Worm (Caenorhabditis elegans) whole organism, mixed stage, embryonic: Measurements from ENCODE around the gene srx-130.
A peak's percentile ranks its signal among the peaks of the same experiment; 100 is the strongest.

ENCODE experiments used
- M03D4.4 ChIP-seq: sonication (generic microtip); optimal IDR thresholded peaks from 2 replicates; lab custom pipeline; 2017; ENCODE audit warnings: mild to moderate bottlenecking, missing genetic modification characterization, missing compliant biosample characterization
- bed-3 ChIP-seq: fragments of 200-800 bp; sonication (Bioruptor generic); optimal IDR thresholded peaks from 3 replicates; lab custom pipeline; 2018; ENCODE audit warnings: mild to moderate bottlenecking, missing genetic modification characterization, moderate library complexity, missing compliant biosample characterization
- blmp-1 ChIP-seq: fragments of 150-350 bp; optimal IDR thresholded peaks from 2 replicates; lab custom pipeline; 2014; ENCODE audit warnings: missing biosample characterization, missing genetic modification characterization
- ceh-43 ChIP-seq: fragments of 200-800 bp; sonication (Bioruptor generic); optimal IDR thresholded peaks from 2 replicates; lab custom pipeline; 2018; ENCODE audit warnings: mild to moderate bottlenecking, missing genetic modification characterization, moderate library complexity, missing compliant biosample characterization
- ceh-83 ChIP-seq: fragments of 200-800 bp; sonication (Bioruptor generic); optimal IDR thresholded peaks from 2 replicates; lab custom pipeline; 2018; ENCODE audit warnings: mild to moderate bottlenecking, missing genetic modification characterization, missing compliant biosample characterization
- ces-1 ChIP-seq: fragments of 150-350 bp; optimal IDR thresholded peaks from 2 replicates; lab custom pipeline; 2014; ENCODE audit warnings: missing biosample characterization, missing genetic modification reagents, missing genetic modification characterization
- cnd-1 ChIP-seq: fragments of 200-800 bp; sonication (Bioruptor generic); optimal IDR thresholded peaks from 2 replicates; lab custom pipeline; 2018; ENCODE audit warnings: mild to moderate bottlenecking, missing genetic modification characterization, missing compliant biosample characterization
- drap-1 ChIP-seq: fragments of 200-800 bp; sonication (Bioruptor generic); optimal IDR thresholded peaks from 3 replicates; lab custom pipeline; 2018; ENCODE audit warnings: mild to moderate bottlenecking, missing genetic modification characterization, missing compliant biosample characterization
- elt-1 ChIP-seq: sonication (generic microtip); optimal IDR thresholded peaks from 2 replicates; lab custom pipeline; 2017; ENCODE audit warnings: missing genetic modification characterization, mild to moderate bottlenecking, missing compliant biosample characterization, antibody characterized with exemption, moderate library complexity, borderline replicate concordance; ENCODE audit not compliant: insufficient read depth
- elt-3 ChIP-seq: fragments of 150-350 bp; optimal IDR thresholded peaks from 2 replicates; lab custom pipeline; 2014; ENCODE audit warnings: missing biosample characterization, missing genetic modification characterization
- flh-1 ChIP-seq: fragments of 200-800 bp; sonication (Bioruptor generic); optimal IDR thresholded peaks from 2 replicates; lab custom pipeline; 2018; ENCODE audit warnings: mild to moderate bottlenecking, missing genetic modification characterization, moderate library complexity, missing compliant biosample characterization
- ham-2 ChIP-seq: fragments of 200-800 bp; sonication (Bioruptor generic); optimal IDR thresholded peaks from 2 replicates; lab custom pipeline; 2018; ENCODE audit warnings: mild to moderate bottlenecking, missing genetic modification characterization, missing compliant biosample characterization
- hlh-1 ChIP-seq: fragments of 150-350 bp; optimal IDR thresholded peaks from 2 replicates; lab custom pipeline; 2014; ENCODE audit warnings: missing biosample characterization, missing genetic modification reagents, missing genetic modification characterization
- lin-13 ChIP-seq: fragments of 150-350 bp; optimal IDR thresholded peaks from 2 replicates; lab custom pipeline; 2014; ENCODE audit warnings: missing biosample characterization, missing genetic modification characterization
- lin-32 ChIP-seq: fragments of 200-800 bp; sonication (Bioruptor generic); optimal IDR thresholded peaks from 2 replicates; lab custom pipeline; 2018; ENCODE audit warnings: mild to moderate bottlenecking, missing genetic modification characterization, missing compliant biosample characterization
- lsy-2 ChIP-seq: fragments of 150-350 bp; optimal IDR thresholded peaks from 2 replicates; lab custom pipeline; 2014; ENCODE audit warnings: missing biosample characterization, missing genetic modification characterization
- mab-5 ChIP-seq: fragments of 150-350 bp; optimal IDR thresholded peaks from 2 replicates; lab custom pipeline; 2014; ENCODE audit warnings: missing biosample characterization, missing genetic modification characterization
- mep-1 ChIP-seq: fragments of 150-350 bp; optimal IDR thresholded peaks from 2 replicates; lab custom pipeline; 2017; ENCODE audit warnings: missing biosample characterization, missing genetic modification reagents, missing genetic modification characterization, inconsistent platforms
- mls-2 ChIP-seq: sonication (generic microtip); optimal IDR thresholded peaks from 2 replicates; lab custom pipeline; 2016; ENCODE audit warnings: mild to moderate bottlenecking, missing genetic modification characterization, moderate library complexity, missing compliant biosample characterization
- nhr-12 ChIP-seq: fragments of 150-350 bp; optimal IDR thresholded peaks from 2 replicates; lab custom pipeline; 2014; ENCODE audit warnings: missing biosample characterization, missing genetic modification characterization
- nhr-2 ChIP-seq: fragments of 150-350 bp; optimal IDR thresholded peaks from 2 replicates; lab custom pipeline; 2014; ENCODE audit warnings: missing biosample characterization, missing genetic modification characterization
- nhr-237 ChIP-seq: fragments of 150-350 bp; optimal IDR thresholded peaks from 2 replicates; lab custom pipeline; 2014; ENCODE audit warnings: missing biosample characterization, missing genetic modification characterization
- nhr-28 ChIP-seq: fragments of 150-350 bp; optimal IDR thresholded peaks from 2 replicates; lab custom pipeline; 2014; ENCODE audit warnings: missing biosample characterization, missing genetic modification characterization
- nhr-76 ChIP-seq: sonication (generic microtip); optimal IDR thresholded peaks from 2 replicates; lab custom pipeline; 2017; ENCODE audit warnings: missing biosample characterization, missing genetic modification characterization
- pha-4 ChIP-seq: fragments of 150-350 bp; optimal IDR thresholded peaks from 2 replicates; lab custom pipeline; 2018; ENCODE audit warnings: missing biosample characterization, missing genetic modification reagents, missing genetic modification characterization
- sem-2 ChIP-seq: fragments of 200-800 bp; sonication (Bioruptor generic); optimal IDR thresholded peaks from 2 replicates; lab custom pipeline; 2018; ENCODE audit warnings: mild to moderate bottlenecking, missing genetic modification characterization, missing compliant biosample characterization
- snpc-4 ChIP-seq: fragments of 150-350 bp; optimal IDR thresholded peaks from 2 replicates; lab custom pipeline; 2014; ENCODE audit warnings: missing biosample characterization, missing genetic modification characterization
- tbx-8 ChIP-seq: fragments of 200-800 bp; sonication (Bioruptor generic); optimal IDR thresholded peaks from 2 replicates; lab custom pipeline; 2018; ENCODE audit warnings: mild to moderate bottlenecking, missing genetic modification characterization, moderate library complexity, missing compliant biosample characterization
- unc-120 ChIP-seq: sonication (generic microtip); optimal IDR thresholded peaks from 2 replicates; lab custom pipeline; 2017; ENCODE audit warnings: missing genetic modification characterization, missing compliant biosample characterization; ENCODE audit not compliant: poor library complexity, severe bottlenecking
- unc-39 ChIP-seq: fragments of 150-350 bp; optimal IDR thresholded peaks from 2 replicates; lab custom pipeline; 2014; ENCODE audit warnings: missing biosample characterization, missing genetic modification characterization
- unc-62 ChIP-seq: fragments of 150-350 bp; optimal IDR thresholded peaks from 2 replicates; lab custom pipeline; 2014; ENCODE audit warnings: missing biosample characterization, missing genetic modification reagents, missing genetic modification characterization
- zip-8 ChIP-seq: fragments of 150-350 bp; optimal IDR thresholded peaks from 2 replicates; lab custom pipeline; 2014; ENCODE audit warnings: missing biosample characterization, missing genetic modification characterization
- ztf-11 ChIP-seq: fragments of 150-350 bp; optimal IDR thresholded peaks from 2 replicates; lab custom pipeline; 2014; ENCODE audit warnings: missing biosample characterization, missing genetic modification characterization

The srx-130 gene

ce11 chrV:13843147-13843546, at the start of gene srx-130:
Gene srx-130 (plus strand): TSS chrV:13843447.
- TF ChIP-seq nhr-237 (tag; lab: Kevin White, UChicago) (no peak), ztf-11 (tag; lab: Kevin White, UChicago) (no peak), bed-3 (GFP tag; lab: Kevin White, UChicago) (no peak), nhr-2 (tag; lab: Kevin White, UChicago) (no peak), nhr-12 (tag; lab: Kevin White, UChicago) (no peak), tbx-8 (GFP tag; lab: Kevin White, UChicago) (no peak), unc-120 (tag; lab: Kevin White, UChicago) (no peak), unc-39 (no peak)

ce11 chrV:13794046-13794445, 49.2 kb upstream of the srx-130 start:
- TF ChIP-seq pha-4 (no peak), nhr-237 (tag; lab: Kevin White, UChicago) (no peak), lin-13 (no peak), elt-3 (tag; lab: Kevin White, UChicago) (no peak), ces-1 (no peak), lsy-2 (no peak), unc-120 (tag; lab: Kevin White, UChicago) (no peak), zip-8 (tag; lab: Kevin White, UChicago) (no peak), elt-1 (no peak), unc-62 (GFP tag; lab: Kevin White, UChicago) (no peak), mls-2 (tag; lab: Kevin White, UChicago) (no peak)
- TF ChIP-seq, all 35 proteins: peak for 0

- TF ChIP-seq ces-1, result peak; percentile 18
- no peak for TF ChIP-seq unc-62 (GFP tag; lab: Kevin White, UChicago)
Measured at ce11 chrV:13796246-13796776, 46.9 kb upstream of the srx-130 start, which contains the start of gene twk-32. Gene twk-32 (plus strand): TSS chrV:13796641.

- TF ChIP-seq ceh-43 (GFP tag; lab: Kevin White, UChicago) (no peak), mls-2 (tag; lab: Kevin White, UChicago) (no peak), nhr-76 (tag; lab: Kevin White, UChicago) (no peak), pha-4 (no peak), mab-5 (tag; lab: Kevin White, UChicago) (no peak), bed-3 (GFP tag; lab: Kevin White, UChicago) (no peak)
- TF ChIP-seq, all 35 proteins: peak for 0
Measured at ce11 chrV:13799190-13799589, 44.1 kb upstream of the srx-130 start.

- no peak for TF ChIP-seq snpc-4 (tag; lab: Kevin White, UChicago)
- no peak for TF ChIP-seq unc-39
- TF ChIP-seq drap-1 (GFP tag; lab: Kevin White, UChicago), result no peak
- TF ChIP-seq nhr-237 (tag; lab: Kevin White, UChicago), result no peak
- TF ChIP-seq tbx-8 (GFP tag; lab: Kevin White, UChicago), result no peak
- TF ChIP-seq M03D4.4 (tag; lab: Kevin White, UChicago), result no peak
- TF ChIP-seq, all 35 proteins: peak for 0
Measured at ce11 chrV:13803902-13804301, 39.3 kb upstream of the srx-130 start, which contains the start of gene swan-2. Gene swan-2 (minus strand): TSS chrV:13804281.

- TF ChIP-seq ceh-83 (GFP tag; lab: Kevin White, UChicago) (no peak), unc-120 (tag; lab: Kevin White, UChicago) (peak; percentile 40), hlh-1 (tag; lab: Kevin White, UChicago) (peak; percentile 41)
Measured at ce11 chrV:13807232-13807631, 36.0 kb upstream of the srx-130 start, which contains the start of gene swan-1. Gene swan-1 (minus strand): TSS chrV:13807237.

- peak; percentile 69 for TF ChIP-seq cnd-1 (tag; lab: Kevin White, UChicago)
- no peak for TF ChIP-seq nhr-76 (tag; lab: Kevin White, UChicago)
- no peak for TF ChIP-seq ceh-83 (GFP tag; lab: Kevin White, UChicago)
- no peak for TF ChIP-seq blmp-1
- no peak for TF ChIP-seq nhr-28 (tag; lab: Kevin White, UChicago)
- TF ChIP-seq mab-5 (tag; lab: Kevin White, UChicago), result no peak
- no peak for TF ChIP-seq nhr-12 (tag; lab: Kevin White, UChicago)
- TF ChIP-seq ham-2 (GFP tag; lab: Kevin White, UChicago), result peak; percentile 96
- peak; percentile 75 for TF ChIP-seq mls-2 (tag; lab: Kevin White, UChicago)
- peak; percentile 9 for TF ChIP-seq drap-1 (GFP tag; lab: Kevin White, UChicago)
- no peak for TF ChIP-seq elt-3 (tag; lab: Kevin White, UChicago)
- no peak for TF ChIP-seq unc-39
- TF ChIP-seq unc-120 (tag; lab: Kevin White, UChicago), result peak; percentile 74
- no peak for TF ChIP-seq flh-1
- peak; percentile 80 for TF ChIP-seq hlh-1 (tag; lab: Kevin White, UChicago)
- peak; percentile 74 for TF ChIP-seq mep-1 (tag; lab: Kevin White, UChicago)
- TF ChIP-seq bed-3 (GFP tag; lab: Kevin White, UChicago), result no peak
- peak; percentile 56 for TF ChIP-seq unc-62 (GFP tag; lab: Kevin White, UChicago)
- TF ChIP-seq snpc-4 (tag; lab: Kevin White, UChicago), result no peak
- TF ChIP-seq lsy-2, result peak; percentile 16
- no peak for TF ChIP-seq lin-32 (GFP tag; lab: Kevin White, UChicago)
- TF ChIP-seq ceh-43 (GFP tag; lab: Kevin White, UChicago), result no peak
- TF ChIP-seq sem-2 (GFP tag; lab: Kevin White, UChicago), result no peak
- TF ChIP-seq lin-13, result peak; percentile 15
- peak; percentile 3 for TF ChIP-seq zip-8 (tag; lab: Kevin White, UChicago)
- TF ChIP-seq nhr-237 (tag; lab: Kevin White, UChicago), result no peak
- TF ChIP-seq ces-1, result peak; percentile 43
Measured at ce11 chrV:13808462-13808867, 34.8 kb upstream of the srx-130 start.
